Worm (Caenorhabditis elegans): ENCODE data around the gene C15H9.9.
A peak's percentile ranks its signal among the peaks of the same experiment; 100 is the strongest.

C15H9.9 gene

ce11 chrX:6097551-6097950 is 30.5 kb downstream of the C15H9.9 start, which contains the start of gene C15H9.4 (continued):
- TF ChIP-seq lin-11 (tag; optimal IDR thresholded peaks at IDR 0.05) (peak; percentile 1), mdl-1 (tag; optimal IDR thresholded peaks at IDR 0.05) (peak in 1 of 2 experiments; percentile 16), elt-3 (tag; optimal IDR thresholded peaks at IDR 0.05) (no peak), lin-13 (GFP tag; optimal IDR thresholded peaks at IDR 0.05) (peak; percentile 27), peb-1 (tag; optimal IDR thresholded peaks at IDR 0.05) (no peak), ztf-11 (tag; optimal IDR thresholded peaks at IDR 0.05) (no peak), mab-5 (tag; optimal IDR thresholded peaks at IDR 0.05) (peak; percentile 3), ztf-4 (tag; optimal IDR thresholded peaks at IDR 0.05) (no peak), aly-2 (tag; optimal IDR thresholded peaks at IDR 0.05) (no peak), unc-39 (tag; optimal IDR thresholded peaks at IDR 0.05) (no peak), nhr-25 (tag; optimal IDR thresholded peaks at IDR 0.05) (no peak), mbf-1 (tag; optimal IDR thresholded peaks at IDR 0.05) (no peak), C34F6.9 (tag; optimal IDR thresholded peaks at IDR 0.05) (peak; percentile 56), zag-1 (tag; optimal IDR thresholded peaks at IDR 0.05) (no peak), sma-9 (GFP tag; optimal IDR thresholded peaks at IDR 0.05) (peak; percentile 45), sma-9 (tag; optimal IDR thresholded peaks at IDR 0.05) (no peak)

DNA sequence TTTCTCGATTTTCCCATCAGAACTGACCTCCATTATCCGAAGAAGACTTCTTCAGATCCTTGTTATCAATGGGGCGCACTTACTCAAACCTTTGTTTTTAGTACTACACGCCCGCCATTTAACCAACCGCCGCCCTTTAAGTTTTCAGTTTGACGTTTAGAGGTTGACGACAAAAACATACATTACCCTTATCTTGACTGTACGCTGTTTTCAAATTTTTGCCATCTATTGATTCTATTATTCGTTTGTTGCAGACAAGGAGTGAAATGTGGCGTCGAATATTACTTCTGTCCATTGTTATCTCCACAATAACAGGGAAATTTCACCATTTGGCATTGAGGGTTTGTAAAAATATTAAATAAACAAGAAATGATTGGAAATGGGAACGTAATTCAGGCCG is 35.0 kb downstream of the C15H9.9 start, which contains the start of gene C15H9.5:
Gene C15H9.5, plus strand, starts transcription at position 255 of the 400 bp plus-strand sequence.
- TF ChIP-seq C34F6.9 (tag; optimal IDR thresholded peaks at IDR 0.05) (peak; percentile 7), R02D3.7 (tag; optimal IDR thresholded peaks at IDR 0.05) (no peak), lin-39 (tag; optimal IDR thresholded peaks at IDR 0.05) (no peak), nhr-10 (tag; optimal IDR thresholded peaks at IDR 0.05) (no peak), ama-1 (optimal IDR thresholded peaks at IDR 0.05) (no peak), dmd-4 (tag; optimal IDR thresholded peaks at IDR 0.05) (no peak), ztf-11 (tag; optimal IDR thresholded peaks at IDR 0.05) (no peak), snpc-4 (tag; optimal IDR thresholded peaks at IDR 0.05) (no peak), ZK546.5 (tag; optimal IDR thresholded peaks at IDR 0.05) (no peak), nhr-77 (tag; optimal IDR thresholded peaks at IDR 0.05) (no peak), nhr-129 (tag; optimal IDR thresholded peaks at IDR 0.05) (peak; percentile 14), unc-55 (GFP tag; optimal IDR thresholded peaks at IDR 0.05) (no peak)

- TF ChIP-seq elt-1 (tag; optimal IDR thresholded peaks at IDR 0.05) (peak; percentile 95), nhr-10 (tag; optimal IDR thresholded peaks at IDR 0.05) (no peak), sem-4 (tag; optimal IDR thresholded peaks at IDR 0.05) (peak; percentile 27), blmp-1 (tag; optimal IDR thresholded peaks at IDR 0.05; ENCODE audit: insufficient read depth) (peak; percentile 71), ceh-16 (tag; optimal IDR thresholded peaks at IDR 0.05) (peak; percentile 84), sma-9 (GFP tag; optimal IDR thresholded peaks at IDR 0.05) (peak; percentile 82), sma-9 (tag; optimal IDR thresholded peaks at IDR 0.05) (no peak), ZK546.5 (tag; optimal IDR thresholded peaks at IDR 0.05) (no peak), lin-13 (GFP tag; optimal IDR thresholded peaks at IDR 0.05) (no peak), skn-1 (tag; optimal IDR thresholded peaks at IDR 0.05) (no peak), R02D3.7 (tag; optimal IDR thresholded peaks at IDR 0.05) (no peak), nhr-12 (tag; optimal IDR thresholded peaks at IDR 0.05) (no peak)
Measured at ce11 chrX:6092533-6092932, 35.5 kb downstream of the C15H9.9 start.

- peak; percentile 50 for TF ChIP-seq elt-1 (tag; optimal IDR thresholded peaks at IDR 0.05)
- TF ChIP-seq peb-1 (tag; optimal IDR thresholded peaks at IDR 0.05), result no peak
- no peak for TF ChIP-seq elt-3 (tag; optimal IDR thresholded peaks at IDR 0.05)
- peak; percentile 77 for TF ChIP-seq nhr-77 (tag; optimal IDR thresholded peaks at IDR 0.05)
- peak; percentile 97 for TF ChIP-seq sma-9 (GFP tag; optimal IDR thresholded peaks at IDR 0.05)
- no peak for TF ChIP-seq sma-9 (tag; optimal IDR thresholded peaks at IDR 0.05)
- peak; percentile 97 for TF ChIP-seq ceh-16 (tag; optimal IDR thresholded peaks at IDR 0.05)
- no peak for TF ChIP-seq ztf-11 (tag; optimal IDR thresholded peaks at IDR 0.05)
- TF ChIP-seq nhr-129 (tag; optimal IDR thresholded peaks at IDR 0.05), result peak; percentile 98
- TF ChIP-seq alr-1 (tag; optimal IDR thresholded peaks at IDR 0.05), result no peak
- TF ChIP-seq nhr-10 (tag; optimal IDR thresholded peaks at IDR 0.05), result peak; percentile 64
- peak; percentile 89 for TF ChIP-seq sem-4 (tag; optimal IDR thresholded peaks at IDR 0.05)
- peak; percentile 98 for TF ChIP-seq unc-55 (GFP tag; optimal IDR thresholded peaks at IDR 0.05)
- peak; percentile 86 for TF ChIP-seq ztf-4 (tag; optimal IDR thresholded peaks at IDR 0.05)
- TF ChIP-seq lin-13 (GFP tag; optimal IDR thresholded peaks at IDR 0.05), result peak; percentile 93
- peak; percentile 88 for TF ChIP-seq egl-27 (tag; optimal IDR thresholded peaks at IDR 0.05)
- TF ChIP-seq F13H6.1 (tag; optimal IDR thresholded peaks at IDR 0.05), result peak; percentile 96
- TF ChIP-seq gmeb-1 (tag; optimal IDR thresholded peaks at IDR 0.05), result peak; percentile 86
- peak; percentile 92 for TF ChIP-seq nhr-25 (tag; optimal IDR thresholded peaks at IDR 0.05)
- TF ChIP-seq ama-1 (optimal IDR thresholded peaks at IDR 0.05), result no peak
- peak; percentile 85 for TF ChIP-seq nhr-6 (tag; optimal IDR thresholded peaks at IDR 0.05)
- no peak for TF ChIP-seq lin-39 (tag; optimal IDR thresholded peaks at IDR 0.05)
- no peak for TF ChIP-seq skn-1 (tag; optimal IDR thresholded peaks at IDR 0.05)
- TF ChIP-seq C34F6.9 (tag; optimal IDR thresholded peaks at IDR 0.05), result peak; percentile 94
- peak; percentile 76 to 88 for TF ChIP-seq mdl-1 (tag; optimal IDR thresholded peaks at IDR 0.05)
- peak; percentile 69 for TF ChIP-seq snpc-4 (tag; optimal IDR thresholded peaks at IDR 0.05)
- no peak for TF ChIP-seq aly-2 (tag; optimal IDR thresholded peaks at IDR 0.05)
- TF ChIP-seq dmd-4 (tag; optimal IDR thresholded peaks at IDR 0.05), result no peak
- TF ChIP-seq mbf-1 (tag; optimal IDR thresholded peaks at IDR 0.05), result no peak
- TF ChIP-seq sma-3 (GFP tag; optimal IDR thresholded peaks at IDR 0.05), result peak; percentile 98
- peak; percentile 9 for TF ChIP-seq nhr-12 (tag; optimal IDR thresholded peaks at IDR 0.05)
- peak; percentile 92 to 96 for TF ChIP-seq lsy-2 (tag; optimal IDR thresholded peaks at IDR 0.05)
- peak; percentile 96 for TF ChIP-seq nhr-21 (tag; optimal IDR thresholded peaks at IDR 0.05)
- no peak for TF ChIP-seq nhr-11 (tag; optimal IDR thresholded peaks at IDR 0.05)
- TF ChIP-seq mab-5 (tag; optimal IDR thresholded peaks at IDR 0.05), result peak; percentile 94
- peak; percentile 74 for TF ChIP-seq blmp-1 (tag; optimal IDR thresholded peaks at IDR 0.05; ENCODE audit: insufficient read depth)
- TF ChIP-seq zag-1 (tag; optimal IDR thresholded peaks at IDR 0.05), result peak; percentile 80
- no peak for TF ChIP-seq ztf-1 (GFP tag; conservative IDR thresholded peaks at IDR 0.05)
- TF ChIP-seq unc-39 (tag; optimal IDR thresholded peaks at IDR 0.05), result peak; percentile 53
Measured at ce11 chrX:6091967-6092366, 36.1 kb downstream of the C15H9.9 start, which contains the start of gene hsp-3. TSS of gene hsp-3 (minus strand) at chrX:6092124.

All from whole organism, L2 larva.